Fruit fly (Drosophila melanogaster) whole organism, pupa: Measurements from ENCODE around the gene Plap.
A peak's percentile ranks its signal among the peaks of the same experiment; 100 is the strongest.

ENCODE experiments used
- CG10348 ChIP-seq: fragments of 200-800 bp; sonication (Bioruptor generic); IDR thresholded peaks from 2 replicates; pipeline ENCODE4 v1.3.6; 2022; ENCODE audit warnings: missing biosample characterization, missing genetic modification characterization
- CG12605 ChIP-seq: fragments of 200-800 bp; sonication (Bioruptor generic); IDR thresholded peaks from 2 replicates; pipeline ENCODE4 v1.3.6; 2022; ENCODE audit warnings: missing biosample characterization, missing genetic modification characterization
- CG13204 ChIP-seq: fragments of 200-800 bp; sonication (Bioruptor generic); optimal IDR thresholded peaks from 2 replicates; lab custom pipeline; 2018; ENCODE audit warnings: missing biosample characterization, mild to moderate bottlenecking, missing genetic modification characterization, moderate library complexity
- CG14655 ChIP-seq: fragments of 200-800 bp; sonication (Bioruptor generic); optimal IDR thresholded peaks from 3 replicates; lab custom pipeline; 2017; ENCODE audit warnings: mild to moderate bottlenecking, missing biosample characterization, missing genetic modification reagents, missing genetic modification characterization
- CG15710 ChIP-seq: fragments of 200-800 bp; sonication (Bioruptor generic); optimal IDR thresholded peaks from 2 replicates; lab custom pipeline; 2018; ENCODE audit warnings: missing biosample characterization, mild to moderate bottlenecking, missing genetic modification characterization, moderate library complexity
- CG17806 ChIP-seq: fragments of 200-800 bp; sonication (Bioruptor generic); optimal IDR thresholded peaks from 2 replicates; lab custom pipeline; 2018; ENCODE audit warnings: missing biosample characterization, mild to moderate bottlenecking, missing genetic modification characterization, moderate library complexity
- CG32121 ChIP-seq: fragments of 200-800 bp; sonication (Bioruptor generic); IDR thresholded peaks from 2 replicates; pipeline ENCODE4 v1.3.6; 2022; ENCODE audit warnings: missing biosample characterization, missing genetic modification characterization
- CG34367 ChIP-seq: fragments of 200-800 bp; sonication (Bioruptor generic); optimal IDR thresholded peaks from 2 replicates; lab custom pipeline; 2018; ENCODE audit warnings: missing biosample characterization, mild to moderate bottlenecking, missing genetic modification characterization
- CG4496 ChIP-seq: fragments of 200-800 bp; sonication (Bioruptor generic); IDR thresholded peaks from 3 replicates; pipeline ENCODE4 v1.3.6; 2022; ENCODE audit warnings: missing biosample characterization, missing genetic modification characterization
- CG8159 ChIP-seq: fragments of 200-800 bp; sonication (Bioruptor generic); optimal IDR thresholded peaks from 3 replicates; lab custom pipeline; 2018; ENCODE audit warnings: missing biosample characterization, mild to moderate bottlenecking, missing genetic modification characterization, moderate library complexity
- CG8301 ChIP-seq: fragments of 200-800 bp; sonication (Bioruptor generic); optimal IDR thresholded peaks from 2 replicates; lab custom pipeline; 2018; ENCODE audit warnings: missing biosample characterization, mild to moderate bottlenecking, missing genetic modification characterization
- CG9948 ChIP-seq: fragments of 200-800 bp; sonication (Bioruptor generic); optimal IDR thresholded peaks from 2 replicates; lab custom pipeline; 2018; ENCODE audit warnings: missing biosample characterization, mild to moderate bottlenecking, missing genetic modification characterization, moderate library complexity
- D1 ChIP-seq: fragments of 200-800 bp; sonication (Bioruptor generic); optimal IDR thresholded peaks from 2 replicates; lab custom pipeline; 2018; ENCODE audit warnings: missing biosample characterization, mild to moderate bottlenecking, missing genetic modification characterization, moderate library complexity
- EcR ChIP-seq: fragments of 200-800 bp; sonication (Bioruptor generic); optimal IDR thresholded peaks from 3 replicates; lab custom pipeline; 2019; ENCODE audit warnings: missing biosample characterization, missing genetic modification characterization, mild to moderate bottlenecking, moderate library complexity, missing genetic modification reagents
- Ets98B ChIP-seq: fragments of 200-800 bp; sonication (Bioruptor generic); IDR thresholded peaks from 2 replicates; pipeline ENCODE4 v1.3.6; 2022; ENCODE audit warnings: missing biosample characterization, missing genetic modification characterization
- Pif1A ChIP-seq: fragments of 200-800 bp; sonication (Bioruptor generic); optimal IDR thresholded peaks from 3 replicates; lab custom pipeline; 2016; ENCODE audit warnings: missing biosample characterization, missing genetic modification characterization
- Pif1B ChIP-seq: fragments of 200-800 bp; sonication (Bioruptor generic); optimal IDR thresholded peaks from 3 replicates; lab custom pipeline; 2016; ENCODE audit warnings: missing biosample characterization, missing genetic modification characterization
- Snoo ChIP-seq: fragments of 200-800 bp; sonication (Bioruptor generic); optimal IDR thresholded peaks from 3 replicates; lab custom pipeline; 2017; ENCODE audit warnings: missing biosample characterization, mild to moderate bottlenecking, missing genetic modification characterization, inconsistent platforms
- fd96Ca ChIP-seq: fragments of 200-800 bp; sonication (Bioruptor generic); IDR thresholded peaks from 3 replicates; pipeline ENCODE4 v1.3.6; 2022; ENCODE audit warnings: missing biosample characterization, missing genetic modification characterization
- gl ChIP-seq: fragments of 200-800 bp; sonication (Bioruptor generic); optimal IDR thresholded peaks from 2 replicates; lab custom pipeline; 2018; ENCODE audit warnings: missing biosample characterization, mild to moderate bottlenecking, missing genetic modification characterization
- rn ChIP-seq: fragments of 200-800 bp; sonication (Bioruptor generic); IDR thresholded peaks from 2 replicates; pipeline ENCODE4 v1.3.6; 2022; ENCODE audit warnings: missing biosample characterization, missing genetic modification characterization

Gene Plap

dm6 chr2L:1158519-1159319 is 11.4 kb downstream of the Plap start, which contains the start of gene Tango14:
Gene Tango14 (plus strand): TSS chr2L:1158661.
- TF ChIP-seq CG17806 (tag; lab: Kevin White, UChicago) (no peak), gl (no peak), CG15710 (no peak), CG4496 (GFP tag; lab: Robert Waterston, UW) (0 out of 3 replicates have a peak, but pooled peaks have one; percentile 42), EcR (no peak), CG34367 (tag; lab: Kevin White, UChicago) (no peak), CG14655 (GFP tag; lab: Kevin White, UChicago) (no peak), CG32121 (GFP tag; lab: Robert Waterston, UW) (no peak), Ets98B (GFP tag; lab: Robert Waterston, UW) (no peak), Snoo (tag; lab: Kevin White, UChicago) (no peak), fd96Ca (GFP tag; lab: Robert Waterston, UW) (0 out of 3 replicates have a peak, but pooled peaks have one; percentile 38), CG12605 (GFP tag; lab: Robert Waterston, UW) (no peak)
- TF ChIP-seq, all 21 proteins: peak for 2

dm6 chr2L:1157679-1158518 is 12.3 kb downstream of the Plap start, which contains the start of gene capt:
Gene capt (minus strand): TSS chr2L:1158262.
- TF ChIP-seq CG13204 (no peak), CG15710 (peak; percentile 48), EcR (peak; percentile 82), Snoo (tag; lab: Kevin White, UChicago) (no peak), CG4496 (GFP tag; lab: Robert Waterston, UW) (no peak), Pif1B (GFP tag; lab: Kevin White, UChicago) (no peak), gl (no peak), rn (GFP tag; lab: Robert Waterston, UW) (no peak), fd96Ca (GFP tag; lab: Robert Waterston, UW) (no peak), CG8301 (tag; lab: Kevin White, UChicago) (peak; percentile 15), CG32121 (GFP tag; lab: Robert Waterston, UW) (peak; percentile 26; the same call in 1 of the 2 replicates), Pif1A (GFP tag; lab: Kevin White, UChicago) (no peak), CG17806 (tag; lab: Kevin White, UChicago) (peak; percentile 20), Ets98B (GFP tag; lab: Robert Waterston, UW) (peak; percentile 7; the same call in 1 of the 2 replicates), CG9948 (tag; lab: Kevin White, UChicago) (peak; percentile 23), CG14655 (GFP tag; lab: Kevin White, UChicago) (no peak), CG8159 (tag; lab: Kevin White, UChicago) (peak; percentile 53)

- TF ChIP-seq Pif1A (GFP tag; lab: Kevin White, UChicago) (no peak), Ets98B (GFP tag; lab: Robert Waterston, UW) (no peak), CG15710 (peak; percentile 5)
- TF ChIP-seq, all 21 proteins: peak for 1
Observed at dm6 chr2L:1157357-1157678, 12.8 kb downstream of the Plap start.

- TF ChIP-seq CG17806 (tag; lab: Kevin White, UChicago) = no peak
- no peak for TF ChIP-seq Pif1A (GFP tag; lab: Kevin White, UChicago)
- no peak for TF ChIP-seq CG14655 (GFP tag; lab: Kevin White, UChicago)
- TF ChIP-seq CG32121 (GFP tag; lab: Robert Waterston, UW) = no peak
Observed at dm6 chr2L:1156592-1157249, 13.4 kb downstream of the Plap start.

- TF ChIP-seq CG4496 (GFP tag; lab: Robert Waterston, UW) (no peak), CG15710 (no peak), fd96Ca (GFP tag; lab: Robert Waterston, UW) (no peak), Snoo (tag; lab: Kevin White, UChicago) (no peak), Pif1A (GFP tag; lab: Kevin White, UChicago) (no peak), CG17806 (tag; lab: Kevin White, UChicago) (no peak), EcR (no peak), D1 (tag; lab: Kevin White, UChicago) (no peak), rn (GFP tag; lab: Robert Waterston, UW) (no peak), gl (no peak)
Observed at dm6 chr2L:1152693-1153092, 17.5 kb downstream of the Plap start.

dm6 chr2L:1150554-1150953 is 19.6 kb downstream of the Plap start, which contains the start of the genes Tfb4 and Vps29:
Gene Tfb4 (minus strand): TSS chr2L:1150677.
Gene Vps29 (plus strand): TSS chr2L:1150766.
- TF ChIP-seq rn (GFP tag; lab: Robert Waterston, UW) (no peak; the same call in 1 of the 2 replicates), D1 (tag; lab: Kevin White, UChicago) (no peak), CG13204 (no peak), CG4496 (GFP tag; lab: Robert Waterston, UW) (peak; percentile 69), fd96Ca (GFP tag; lab: Robert Waterston, UW) (peak; percentile 47; the same call in 1 of the 3 replicates), Snoo (tag; lab: Kevin White, UChicago) (no peak), Ets98B (GFP tag; lab: Robert Waterston, UW) (peak; percentile 51), EcR (no peak), CG8159 (tag; lab: Kevin White, UChicago) (no peak), CG34367 (tag; lab: Kevin White, UChicago) (no peak), CG9948 (tag; lab: Kevin White, UChicago) (no peak), CG17806 (tag; lab: Kevin White, UChicago) (no peak), CG32121 (GFP tag; lab: Robert Waterston, UW) (peak; percentile 30; the same call in 1 of the 2 replicates), Pif1A (GFP tag; lab: Kevin White, UChicago) (no peak), CG10348 (GFP tag; lab: Robert Waterston, UW) (no peak), CG8301 (tag; lab: Kevin White, UChicago) (no peak), gl (no peak), CG15710 (peak; percentile 0), Pif1B (GFP tag; lab: Kevin White, UChicago) (no peak), CG14655 (GFP tag; lab: Kevin White, UChicago) (no peak), CG12605 (GFP tag; lab: Robert Waterston, UW) (no peak)
